Worm (Caenorhabditis elegans) whole organism, late embryonic: ENCODE results near the gene gcy-1.

ENCODE experiments used
- C08G9.2 ChIP-seq: sonication (generic microtip); optimal IDR thresholded peaks from 2 replicates; lab custom pipeline; 2016; ENCODE audit warnings: mild to moderate bottlenecking, missing genetic modification characterization, moderate library complexity, missing compliant biosample characterization
- K02D7.2 ChIP-seq: sonication (generic microtip); optimal IDR thresholded peaks from 2 replicates; lab custom pipeline; 2017; ENCODE audit warnings: mild to moderate bottlenecking, missing genetic modification characterization, missing compliant biosample characterization
- K09A11.1 ChIP-seq: sonication (generic microtip); optimal IDR thresholded peaks from 2 replicates; lab custom pipeline; 2017; ENCODE audit warnings: antibody characterized with exemption, mild to moderate bottlenecking, missing genetic modification characterization, missing compliant biosample characterization; ENCODE audit not compliant: insufficient read depth
- T23F11.4 ChIP-seq: fragments of 200-800 bp; sonication (Bioruptor generic); optimal IDR thresholded peaks from 2 replicates; lab custom pipeline; 2018; ENCODE audit warnings: mild to moderate bottlenecking, missing genetic modification characterization, missing compliant biosample characterization
- ceh-18 ChIP-seq: sonication (generic microtip); optimal IDR thresholded peaks from 2 replicates; lab custom pipeline; 2016; ENCODE audit warnings: missing genetic modification characterization, missing compliant biosample characterization
- ceh-24 ChIP-seq: sonication (generic microtip); optimal IDR thresholded peaks from 2 replicates; lab custom pipeline; 2016; ENCODE audit warnings: mild to moderate bottlenecking, missing genetic modification characterization, missing compliant biosample characterization
- ceh-31 ChIP-seq: sonication (generic microtip); optimal IDR thresholded peaks from 2 replicates; lab custom pipeline; 2016; ENCODE audit warnings: missing genetic modification characterization, missing compliant biosample characterization
- ceh-48 ChIP-seq: sonication (generic microtip); optimal IDR thresholded peaks from 2 replicates; lab custom pipeline; 2016; ENCODE audit warnings: missing genetic modification characterization, inconsistent platforms, missing compliant biosample characterization
- dmd-4 ChIP-seq: sonication (generic microtip); optimal IDR thresholded peaks from 2 replicates; lab custom pipeline; 2016; ENCODE audit warnings: borderline replicate concordance, missing genetic modification characterization, missing compliant biosample characterization
- dve-1 ChIP-seq: sonication (generic microtip); optimal IDR thresholded peaks from 2 replicates; lab custom pipeline; 2017; ENCODE audit warnings: antibody characterized with exemption, mild to moderate bottlenecking, missing genetic modification characterization, missing compliant biosample characterization
- elt-2 ChIP-seq: sonication (generic microtip); optimal IDR thresholded peaks from 2 replicates; lab custom pipeline; 2016; ENCODE audit warnings: missing genetic modification reagents, missing genetic modification characterization, missing compliant biosample characterization
- elt-4 ChIP-seq: sonication (generic microtip); optimal IDR thresholded peaks from 2 replicates; lab custom pipeline; 2016; ENCODE audit warnings: missing genetic modification characterization, missing compliant biosample characterization
- eyg-1 ChIP-seq: sonication (generic microtip); optimal IDR thresholded peaks from 2 replicates; lab custom pipeline; 2016; ENCODE audit warnings: missing genotype, missing genetic modification characterization, missing compliant biosample characterization
- fax-1 ChIP-seq: sonication (generic microtip); optimal IDR thresholded peaks from 2 replicates; lab custom pipeline; 2016; ENCODE audit warnings: missing genotype, missing genetic modification characterization, missing compliant biosample characterization
- gmeb-2 ChIP-seq: sonication (generic microtip); optimal IDR thresholded peaks from 2 replicates; lab custom pipeline; 2016; ENCODE audit warnings: missing genetic modification characterization, inconsistent platforms, missing compliant biosample characterization
- hlh-13 ChIP-seq: fragments of 200-800 bp; sonication (Bioruptor generic); optimal IDR thresholded peaks from 2 replicates; lab custom pipeline; 2018; ENCODE audit warnings: mild to moderate bottlenecking, missing genetic modification characterization, missing compliant biosample characterization
- hlh-15 ChIP-seq: sonication (generic microtip); optimal IDR thresholded peaks from 2 replicates; lab custom pipeline; 2016; ENCODE audit warnings: missing genetic modification characterization, missing compliant biosample characterization
- hlh-6 ChIP-seq: sonication (generic microtip); optimal IDR thresholded peaks from 2 replicates; lab custom pipeline; 2016; ENCODE audit warnings: missing genotype, missing genetic modification characterization, missing compliant biosample characterization
- lin-11 ChIP-seq: fragments of 200-800 bp; sonication (Bioruptor generic); optimal IDR thresholded peaks from 2 replicates; lab custom pipeline; 2018; ENCODE audit warnings: mild to moderate bottlenecking, missing genetic modification characterization, missing compliant biosample characterization
- mec-3 ChIP-seq: sonication (generic microtip); optimal IDR thresholded peaks from 2 replicates; lab custom pipeline; 2016; ENCODE audit warnings: borderline replicate concordance, missing genetic modification characterization, missing compliant biosample characterization
- nfya-1 ChIP-seq: sonication (generic microtip); optimal IDR thresholded peaks from 2 replicates; lab custom pipeline; 2017; ENCODE audit warnings: missing genetic modification characterization, mild to moderate bottlenecking, missing compliant biosample characterization, antibody characterized with exemption, moderate library complexity
- nhr-11 ChIP-seq: fragments of 150-350 bp; optimal IDR thresholded peaks from 2 replicates; lab custom pipeline; 2014; ENCODE audit warnings: missing biosample characterization, missing genetic modification characterization
- pag-3 ChIP-seq: sonication (generic microtip); optimal IDR thresholded peaks from 2 replicates; lab custom pipeline; 2016; ENCODE audit warnings: missing compliant biosample characterization, missing genetic modification characterization, borderline replicate concordance
- pat-9 ChIP-seq: fragments of 200-800 bp; sonication (Bioruptor generic); optimal IDR thresholded peaks from 2 replicates; lab custom pipeline; 2018; ENCODE audit warnings: mild to moderate bottlenecking, missing genetic modification characterization, moderate library complexity, missing compliant biosample characterization
- pha-2 ChIP-seq: sonication (generic microtip); optimal IDR thresholded peaks from 2 replicates; lab custom pipeline; 2017; ENCODE audit warnings: mild to moderate bottlenecking, missing genetic modification characterization, missing compliant biosample characterization
- pros-1 ChIP-seq: fragments of 150-350 bp; optimal IDR thresholded peaks from 2 replicates; lab custom pipeline; 2014; ENCODE audit warnings: missing biosample characterization, missing genetic modification reagents, missing genetic modification characterization
- ref-2 ChIP-seq: sonication (generic microtip); optimal IDR thresholded peaks from 2 replicates; lab custom pipeline; 2016; ENCODE audit warnings: missing genetic modification characterization, missing compliant biosample characterization
- rnt-1 ChIP-seq: sonication (generic microtip); optimal IDR thresholded peaks from 2 replicates; lab custom pipeline; 2016; ENCODE audit warnings: missing genetic modification characterization, missing compliant biosample characterization
- sdc-2 ChIP-seq: sonication (generic microtip); optimal IDR thresholded peaks from 2 replicates; lab custom pipeline; 2016; ENCODE audit warnings: missing genotype, missing genetic modification characterization, missing compliant biosample characterization
- syd-9 ChIP-seq: sonication (generic microtip); optimal IDR thresholded peaks from 2 replicates; lab custom pipeline; 2016; ENCODE audit warnings: mild to moderate bottlenecking, missing genetic modification characterization, moderate library complexity, missing compliant biosample characterization
- ttx-3 ChIP-seq: sonication (generic microtip); optimal IDR thresholded peaks from 2 replicates; lab custom pipeline; 2016; ENCODE audit warnings: missing genetic modification reagents, missing genetic modification characterization, missing compliant biosample characterization
- unc-55 ChIP-seq: sonication (generic microtip); optimal IDR thresholded peaks from 2 replicates; lab custom pipeline; 2017; ENCODE audit warnings: missing biosample characterization, missing genetic modification reagents, missing genetic modification characterization
- unc-86 ChIP-seq: sonication (generic microtip); optimal IDR thresholded peaks from 2 replicates; lab custom pipeline; 2016; ENCODE audit warnings: missing genetic modification characterization, missing compliant biosample characterization

The gcy-1 gene

ce11 chrII:9474367-9475105 is 42.2 kb downstream of the gcy-1 start, which contains the start of the genes chil-25 and chil-26:
chil-25 (minus strand) TSS chrII:9474467.
chil-26 (plus strand) TSS chrII:9475055.
- TF ChIP-seq pat-9 (no peak), ceh-31 (tag; lab: Kevin White, UChicago) (no peak), T23F11.4 (GFP tag; lab: Kevin White, UChicago) (no peak), elt-4 (no peak), nfya-1 (tag; lab: Kevin White, UChicago) (no peak), K02D7.2 (tag; lab: Kevin White, UChicago) (no peak), sdc-2 (no peak), C08G9.2 (tag; lab: Kevin White, UChicago) (no peak), pag-3 (no peak), dve-1 (tag; lab: Kevin White, UChicago) (no peak), fax-1 (no peak), nhr-11 (tag; lab: Kevin White, UChicago) (no peak), rnt-1 (tag; lab: Kevin White, UChicago) (no peak), ceh-24 (tag; lab: Kevin White, UChicago) (no peak), pha-2 (tag; lab: Kevin White, UChicago) (no peak), elt-2 (no peak), lin-11 (no peak), ref-2 (no peak)

ce11 chrII:9470027-9470426 is 46.7 kb downstream of the gcy-1 start, which contains the start of gene T19H5.6:
T19H5.6 (minus strand) TSS chrII:9470221.
- TF ChIP-seq C08G9.2 (tag; lab: Kevin White, UChicago) (no peak), elt-2 (peak; percentile 4), K02D7.2 (tag; lab: Kevin White, UChicago) (no peak)

- TF ChIP-seq elt-2 (peak; percentile 82), dmd-4 (tag; lab: Kevin White, UChicago) (no peak)
These were observed 48.3 kb downstream of the gcy-1 start, which contains the start of gene chil-23 for ce11 chrII:9468414-9468813. chil-23 (minus strand) TSS chrII:9468611.

ce11 chrII:9466095-9466494 is 50.6 kb downstream of the gcy-1 start, which contains the start of gene chil-22:
chil-22 (minus strand) TSS chrII:9466195.
- TF ChIP-seq gmeb-2 (tag; lab: Kevin White, UChicago) (no peak), ceh-48 (tag; lab: Kevin White, UChicago) (no peak), nfya-1 (tag; lab: Kevin White, UChicago) (no peak), hlh-15 (tag; lab: Kevin White, UChicago) (no peak), pros-1 (tag; lab: Kevin White, UChicago) (no peak), ttx-3 (no peak), unc-86 (tag; lab: Kevin White, UChicago) (no peak), hlh-13 (GFP tag; lab: Kevin White, UChicago) (no peak), ceh-18 (no peak), unc-55 (no peak), pag-3 (no peak), hlh-6 (tag; lab: Kevin White, UChicago) (no peak), T23F11.4 (GFP tag; lab: Kevin White, UChicago) (no peak), mec-3 (no peak), K09A11.1 (tag; lab: Kevin White, UChicago) (no peak), elt-4 (no peak), syd-9 (tag; lab: Kevin White, UChicago) (no peak), eyg-1 (tag; lab: Kevin White, UChicago) (no peak)
